Worm (Caenorhabditis elegans) whole organism, L4/young adult: ENCODE measurements around the gene C16C10.13.
A peak's percentile ranks its signal among the peaks of the same experiment; 100 is the strongest.

Experiments
- W03F9.2 ChIP-seq: fragments of 150-350 bp; optimal IDR thresholded peaks from 2 replicates; lab custom pipeline; 2014; ENCODE audit warnings: missing biosample characterization, missing genetic modification characterization
- dao-5 ChIP-seq: sonication (generic microtip); optimal IDR thresholded peaks from 2 replicates; lab custom pipeline; 2016; ENCODE audit warnings: missing genotype, missing genetic modification characterization, moderate library complexity, missing compliant biosample characterization
- him-1 ChIP-seq: sonication (generic microtip); optimal IDR thresholded peaks from 2 replicates; lab custom pipeline; 2016; ENCODE audit warnings: missing genotype, missing genetic modification reagents, missing genetic modification characterization, missing compliant biosample characterization

The C16C10.13 gene

ce11 chrIII:4176109-4176596, at the start of gene C16C10.13, which contains the start of gene hrde-1:
C16C10.13 (plus strand) TSS chrIII:4176440.
hrde-1 (minus strand) TSS chrIII:4176159.
- TF ChIP-seq dao-5 (tag; lab: Kevin White, UChicago) = no peak
- no peak for TF ChIP-seq him-1 (tag; lab: Kevin White, UChicago)
- TF ChIP-seq W03F9.2 = peak; percentile 75

ce11 chrIII:4131814-4132555, 44.3 kb upstream of the C16C10.13 start:
- no peak for TF ChIP-seq dao-5 (tag; lab: Kevin White, UChicago)
- no peak for TF ChIP-seq him-1 (tag; lab: Kevin White, UChicago)
- no peak for TF ChIP-seq W03F9.2

ce11 chrIII:4134059-4134458, 42.2 kb upstream of the C16C10.13 start:
- no peak for TF ChIP-seq him-1 (tag; lab: Kevin White, UChicago)
- no peak for TF ChIP-seq W03F9.2
- TF ChIP-seq dao-5 (tag; lab: Kevin White, UChicago) = no peak

- TF ChIP-seq dao-5 (tag; lab: Kevin White, UChicago) (no peak), him-1 (tag; lab: Kevin White, UChicago) (no peak)
Measured at ce11 chrIII:4137180-4137579, 39.1 kb upstream of the C16C10.13 start.

ce11 chrIII:4143170-4143569, 33.1 kb upstream of the C16C10.13 start:
- TF ChIP-seq W03F9.2 (no peak), dao-5 (tag; lab: Kevin White, UChicago) (no peak), him-1 (tag; lab: Kevin White, UChicago) (no peak)

ce11 chrIII:4150919-4151318, 25.3 kb upstream of the C16C10.13 start:
- TF ChIP-seq dao-5 (tag; lab: Kevin White, UChicago) (no peak), W03F9.2 (peak; percentile 73), him-1 (tag; lab: Kevin White, UChicago) (no peak)

- TF ChIP-seq dao-5 (tag; lab: Kevin White, UChicago) (no peak), W03F9.2 (no peak), him-1 (tag; lab: Kevin White, UChicago) (no peak)
Measured at ce11 chrIII:4151548-4152104, 24.6 kb upstream of the C16C10.13 start, which contains the start of the genes wht-3 and har-1. wht-3 (minus strand) TSS chrIII:4151598. har-1 (plus strand) TSS chrIII:4152054.

ce11 chrIII:4152309-4152708, 23.9 kb upstream of the C16C10.13 start:
- TF ChIP-seq him-1 (tag; lab: Kevin White, UChicago) = no peak
- no peak for TF ChIP-seq W03F9.2
- no peak for TF ChIP-seq dao-5 (tag; lab: Kevin White, UChicago)

- TF ChIP-seq him-1 (tag; lab: Kevin White, UChicago) (no peak), dao-5 (tag; lab: Kevin White, UChicago) (no peak), W03F9.2 (no peak)
Measured at ce11 chrIII:4152828-4153227, 23.4 kb upstream of the C16C10.13 start.

- TF ChIP-seq W03F9.2 (no peak), him-1 (tag; lab: Kevin White, UChicago) (no peak), dao-5 (tag; lab: Kevin White, UChicago) (no peak)
Measured at ce11 chrIII:4153299-4153698, 22.9 kb upstream of the C16C10.13 start, which contains the start of gene glod-4. glod-4 (plus strand) TSS chrIII:4153599.

ce11 chrIII:4157298-4157697, 18.9 kb upstream of the C16C10.13 start, which contains the start of gene C16C10.9:
C16C10.9 (minus strand) TSS chrIII:4157398.
- TF ChIP-seq dao-5 (tag; lab: Kevin White, UChicago) (no peak), him-1 (tag; lab: Kevin White, UChicago) (no peak), W03F9.2 (no peak)

ce11 chrIII:4160937-4161336, 15.3 kb upstream of the C16C10.13 start, which contains the start of gene C01G12.16:
C01G12.16 (plus strand) TSS chrIII:4161237.
- TF ChIP-seq dao-5 (tag; lab: Kevin White, UChicago) (no peak), him-1 (tag; lab: Kevin White, UChicago) (no peak), W03F9.2 (no peak)

- no peak for TF ChIP-seq dao-5 (tag; lab: Kevin White, UChicago)
- no peak for TF ChIP-seq him-1 (tag; lab: Kevin White, UChicago)
- TF ChIP-seq W03F9.2 = no peak
Measured at ce11 chrIII:4164071-4164470, 12.2 kb upstream of the C16C10.13 start, which contains the start of gene C16C10.8. C16C10.8 (minus strand) TSS chrIII:4164171.

- TF ChIP-seq dao-5 (tag; lab: Kevin White, UChicago) (no peak), him-1 (tag; lab: Kevin White, UChicago) (no peak), W03F9.2 (no peak)
Measured at ce11 chrIII:4166745-4167144, 9.5 kb upstream of the C16C10.13 start, which contains the start of gene rnf-5. rnf-5 (minus strand) TSS chrIII:4166845.
